Fruit fly (Drosophila melanogaster): Measurements from ENCODE around the gene Tudor-SN.
A peak's percentile ranks its signal among the peaks of the same experiment; 100 is the strongest.

Tudor-SN gene

DNA sequence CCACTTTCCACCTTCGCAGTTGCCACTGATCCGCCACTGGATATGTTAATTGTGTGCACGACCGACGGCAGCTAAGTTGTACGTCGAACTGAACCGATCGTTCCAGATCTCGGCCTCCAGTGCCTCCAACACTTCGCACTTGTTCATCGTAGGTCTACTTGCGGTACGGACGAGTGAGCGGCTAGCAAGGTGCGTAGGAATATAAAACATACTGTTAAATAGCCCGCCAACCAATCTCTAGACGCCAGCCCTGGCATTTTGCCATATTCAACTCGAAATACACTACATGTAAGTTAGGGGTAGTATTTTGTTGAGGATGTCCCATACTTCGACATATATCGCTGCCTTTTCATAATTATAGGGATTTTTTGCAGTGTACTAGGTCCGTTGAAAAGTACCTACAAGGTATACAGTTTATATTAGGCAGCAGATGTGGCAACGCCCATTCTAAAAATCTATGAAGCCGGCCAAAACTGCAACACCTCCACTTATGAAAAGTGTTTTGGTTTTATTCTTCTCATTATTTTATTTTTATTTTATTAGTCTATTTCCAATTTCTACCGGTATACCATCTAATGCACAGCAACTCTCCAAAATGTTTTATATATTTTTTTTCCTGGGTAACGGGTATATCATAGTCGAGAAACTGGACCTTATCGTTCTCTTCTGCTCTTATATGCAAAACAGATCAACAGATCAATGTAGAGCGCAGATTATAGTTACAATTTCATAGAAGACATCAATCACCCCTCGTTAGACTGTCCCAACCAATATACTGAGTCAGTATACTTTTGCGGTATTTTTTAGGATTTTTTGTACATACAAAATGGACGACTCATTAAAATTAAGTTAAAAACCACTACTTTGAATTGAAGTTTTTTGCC, 40.9 kb downstream of the Tudor-SN start, which contains the start of the genes pyx and CG33229 (continued):
- peak; percentile 77 for TF ChIP-seq caup (GFP tag; optimal IDR thresholded peaks at IDR 0.05; ENCODE audit: severe bottlenecking)
- no peak for TF ChIP-seq ash1 (GFP tag; optimal IDR thresholded peaks at IDR 0.05)
- peak; percentile 62 for TF ChIP-seq ken (GFP tag; IDR thresholded peaks at IDR 0.05)
- TF ChIP-seq Ravus (GFP tag; IDR thresholded peaks at IDR 0.05), result peak; percentile 20
- TF ChIP-seq YL-1 (GFP tag; optimal IDR thresholded peaks at IDR 0.05), result no peak
- TF ChIP-seq CG16815 (GFP tag; optimal IDR thresholded peaks at IDR 0.05), result peak; percentile 86
- peak; percentile 86 for TF ChIP-seq al (GFP tag; IDR thresholded peaks at IDR 0.05)
- peak; percentile 45; the same call in 1 of the 2 replicates for TF ChIP-seq CG17328 (GFP tag; IDR thresholded peaks at IDR 0.05)
- TF ChIP-seq CG11723 (GFP tag; optimal IDR thresholded peaks at IDR 0.05), result peak; percentile 62
- peak; percentile 14 for TF ChIP-seq CrebB (tag; optimal IDR thresholded peaks at IDR 0.05)
- TF ChIP-seq hth (optimal IDR thresholded peaks at IDR 0.05), result no peak
- TF ChIP-seq bcd (GFP tag; optimal IDR thresholded peaks at IDR 0.05), result peak; percentile 86
- TF ChIP-seq Meics (GFP tag; optimal IDR thresholded peaks at IDR 0.05), result peak; percentile 89
- no peak for TF ChIP-seq br (optimal IDR thresholded peaks at IDR 0.05)
- peak; percentile 16 for TF ChIP-seq CG3163 (GFP tag; optimal IDR thresholded peaks at IDR 0.05)
- peak; percentile 31 for TF ChIP-seq sd (tag; optimal IDR thresholded peaks at IDR 0.05)
- TF ChIP-seq sens (GFP tag), result peak; percentile 96
- peak; percentile 82 for TF ChIP-seq CG14441 (GFP tag; IDR thresholded peaks at IDR 0.05)
- peak; percentile 75 for TF ChIP-seq CG12744 (GFP tag; optimal IDR thresholded peaks at IDR 0.05)
- TF ChIP-seq CG1602 (GFP tag; optimal IDR thresholded peaks at IDR 0.05), result peak; percentile 86
- TF ChIP-seq CG7839 (tag; optimal IDR thresholded peaks at IDR 0.05), result peak; percentile 87
- peak; percentile 75 for TF ChIP-seq gro (GFP tag; optimal IDR thresholded peaks at IDR 0.05)
- peak; percentile 70 for TF ChIP-seq CG15601 (tag; optimal IDR thresholded peaks at IDR 0.05)
- TF ChIP-seq seq (GFP tag; IDR thresholded peaks at IDR 0.05), result peak; percentile 71; the same call in 1 of the 2 replicates
- TF ChIP-seq run (tag; optimal IDR thresholded peaks at IDR 0.05), result no peak
- TF ChIP-seq stc (GFP tag; IDR thresholded peaks at IDR 0.05), result peak; percentile 72
- TF ChIP-seq CG10565 (GFP tag; optimal IDR thresholded peaks at IDR 0.05), result peak; percentile 32
- TF ChIP-seq Oli (tag; optimal IDR thresholded peaks at IDR 0.05), result peak; percentile 87
- TF ChIP-seq Mes4 (GFP tag; optimal IDR thresholded peaks at IDR 0.05), result peak; percentile 57
- TF ChIP-seq Bdp1 (GFP tag; optimal IDR thresholded peaks at IDR 0.05), result peak; percentile 56
- peak; percentile 80 for TF ChIP-seq CG14014 (GFP tag; IDR thresholded peaks at IDR 0.05)
- TF ChIP-seq odd (GFP tag; optimal IDR thresholded peaks at IDR 0.05), result peak; percentile 45
- TF ChIP-seq bowl (GFP tag; IDR thresholded peaks at IDR 0.05), result 0 out of 2 replicates have a peak, but pooled peaks have one; percentile 21
- TF ChIP-seq emc (GFP tag; optimal IDR thresholded peaks at IDR 0.05), result peak; percentile 57
- TF ChIP-seq zfh1 (GFP tag; IDR thresholded peaks at IDR 0.05), result peak; percentile 67
- TF ChIP-seq Oaz (GFP tag; IDR thresholded peaks at IDR 0.05), result peak; percentile 66
- TF ChIP-seq Hr51 (GFP tag; optimal IDR thresholded peaks at IDR 0.05), result peak; percentile 71 to 84
- peak; percentile 62 for TF ChIP-seq BtbVII (GFP tag; optimal IDR thresholded peaks at IDR 0.05)
- peak; percentile 18 for TF ChIP-seq CG7987 (GFP tag; optimal IDR thresholded peaks at IDR 0.05)
- peak; percentile 44; the same call in 1 of the 2 replicates for TF ChIP-seq ro (GFP tag; IDR thresholded peaks at IDR 0.05)
- no peak for TF ChIP-seq Adf1 (GFP tag; IDR thresholded peaks at IDR 0.05)
- TF ChIP-seq HLH4C (GFP tag; IDR thresholded peaks at IDR 0.05; ENCODE audit: partially characterized antibody), result 0 out of 3 replicates have a peak, but pooled peaks have one; percentile 46
- TF ChIP-seq TFAM (GFP tag; optimal IDR thresholded peaks at IDR 0.05), result peak; percentile 31
- peak; percentile 86 for TF ChIP-seq tgo (GFP tag; IDR thresholded peaks at IDR 0.05)
- peak; percentile 68 for TF ChIP-seq CG11247 (GFP tag; IDR thresholded peaks at IDR 0.05)
- peak; percentile 81 for TF ChIP-seq HHEX (GFP tag; optimal IDR thresholded peaks at IDR 0.05)
- TF ChIP-seq Dad (GFP tag; optimal IDR thresholded peaks at IDR 0.05), result peak; percentile 55
- peak; percentile 100 for TF ChIP-seq CG18476 (GFP tag; optimal IDR thresholded peaks at IDR 0.05)
- TF ChIP-seq Antp (GFP tag; optimal IDR thresholded peaks at IDR 0.05), result peak; percentile 80
